Fruit fly (Drosophila melanogaster) whole organism, adult: ENCODE measurements around the gene TfAP-2.

Source experiments
- CG12768 ChIP-seq: fragments of 200-800 bp; sonication (Bioruptor generic); optimal IDR thresholded peaks from 2 replicates; lab custom pipeline; 2017; ENCODE audit warnings: missing biosample characterization, missing genetic modification characterization, mild to moderate bottlenecking, moderate library complexity, missing genetic modification reagents
- CG1620 ChIP-seq: fragments of 200-800 bp; sonication (Bioruptor generic); optimal IDR thresholded peaks from 2 replicates; lab custom pipeline; 2016; ENCODE audit warnings: missing biosample characterization, missing genetic modification characterization
- CG5204 ChIP-seq: fragments of 200-800 bp; sonication (Bioruptor generic); optimal IDR thresholded peaks from 2 replicates; lab custom pipeline; 2016; ENCODE audit warnings: missing biosample characterization, missing genetic modification characterization
- CG7045 ChIP-seq: fragments of 200-800 bp; sonication (Bioruptor generic); optimal IDR thresholded peaks from 2 replicates; lab custom pipeline; 2017; ENCODE audit warnings: missing biosample characterization, mild to moderate bottlenecking, missing genetic modification characterization
- Clk ChIP-seq: fragments of 200-800 bp; sonication (Bioruptor generic); optimal IDR thresholded peaks from 2 replicates; lab custom pipeline; 2017; ENCODE audit warnings: missing biosample characterization, missing genetic modification characterization
- Crg-1 ChIP-seq: fragments of 200-800 bp; sonication (Bioruptor generic); optimal IDR thresholded peaks from 2 replicates; lab custom pipeline; 2016; ENCODE audit warnings: missing biosample characterization, missing genetic modification characterization
- bab1 ChIP-seq: fragments of 200-800 bp; sonication (Bioruptor generic); optimal IDR thresholded peaks from 3 replicates; lab custom pipeline; 2019; ENCODE audit warnings: missing biosample characterization, mild to moderate bottlenecking, missing genetic modification characterization, moderate library complexity
- cic ChIP-seq: fragments of 200-800 bp; sonication (Bioruptor generic); optimal IDR thresholded peaks from 2 replicates; lab custom pipeline; 2017; ENCODE audit warnings: missing biosample characterization, mild to moderate bottlenecking, missing genetic modification characterization, moderate library complexity
- kay ChIP-seq: fragments of 200-800 bp; sonication (Bioruptor generic); peaks from one replicate; lab custom pipeline; 2016; ENCODE audit warnings: missing biosample characterization, missing genetic modification characterization, borderline replicate concordance
- pad ChIP-seq: fragments of 200-800 bp; sonication (Bioruptor generic); optimal IDR thresholded peaks from 3 replicates; lab custom pipeline; 2017; ENCODE audit warnings: missing biosample characterization, missing genetic modification characterization, mild to moderate bottlenecking, moderate library complexity, missing genetic modification reagents
- tj ChIP-seq: fragments of 200-800 bp; sonication (Bioruptor generic); optimal IDR thresholded peaks from 3 replicates; lab custom pipeline; 2017; ENCODE audit warnings: missing biosample characterization, mild to moderate bottlenecking, missing genetic modification characterization, moderate library complexity
- toe ChIP-seq: fragments of 200-800 bp; sonication (Bioruptor generic); optimal IDR thresholded peaks from 2 replicates; lab custom pipeline; 2016; ENCODE audit warnings: missing biosample characterization, missing genetic modification characterization

dm6 chr3L:21538893-21539244 lies 47.8 kb upstream of the TfAP-2 start:
- TF ChIP-seq toe (GFP tag; lab: Kevin White, UChicago) (no peak), bab1 (GFP tag; lab: Kevin White, UChicago) (no peak), pad (GFP tag; lab: Kevin White, UChicago) (no peak), Crg-1 (GFP tag; lab: Kevin White, UChicago) (no peak), cic (GFP tag; lab: Kevin White, UChicago) (no peak), CG7045 (GFP tag; lab: Kevin White, UChicago) (no peak), CG1620 (GFP tag; lab: Kevin White, UChicago) (no peak), Clk (GFP tag; lab: Kevin White, UChicago) (no peak), kay (GFP tag; lab: Kevin White, UChicago) (no peak), tj (GFP tag; lab: Kevin White, UChicago) (no peak), CG5204 (GFP tag; lab: Kevin White, UChicago) (no peak), CG12768 (GFP tag; lab: Kevin White, UChicago) (no peak)
